Fruit fly (Drosophila melanogaster) whole organism, embryonic: ENCODE data around the gene CG31191.

Experiments
- Adf1 ChIP-seq: fragments of 200-800 bp; sonication (Bioruptor generic); IDR thresholded peaks from 2 replicates; pipeline ENCODE4 v1.3.6; 2022; ENCODE audit warnings: missing biosample characterization, missing genetic modification characterization
- Awh ChIP-seq: fragments of 200-800 bp; sonication (Bioruptor generic); IDR thresholded peaks from 2 replicates; pipeline ENCODE4, ENCODE4 v1.3.6; 2022; ENCODE audit warnings: missing biosample characterization, missing genetic modification characterization
- CG10267 ChIP-seq: fragments of 200-800 bp; sonication (Bioruptor generic); optimal IDR thresholded peaks from 2 replicates; lab custom pipeline; 2018; ENCODE audit warnings: missing biosample characterization, mild to moderate bottlenecking, missing genetic modification characterization, moderate library complexity
- CG10431 ChIP-seq: fragments of 200-800 bp; sonication (Bioruptor generic); optimal IDR thresholded peaks from 3 replicates; lab custom pipeline; 2018; ENCODE audit warnings: missing biosample characterization, mild to moderate bottlenecking, missing genetic modification characterization
- CG11723 ChIP-seq: fragments of 200-800 bp; sonication (Bioruptor generic); optimal IDR thresholded peaks from 2 replicates; lab custom pipeline; 2017; ENCODE audit warnings: missing biosample characterization, mild to moderate bottlenecking, missing genetic modification characterization
- CG13123 ChIP-seq: fragments of 200-800 bp; sonication (Bioruptor generic); optimal IDR thresholded peaks from 2 replicates; lab custom pipeline; 2016; ENCODE audit warnings: missing biosample characterization, missing genetic modification characterization
- CG16863 ChIP-seq: fragments of 200-800 bp; sonication (Bioruptor generic); optimal IDR thresholded peaks from 3 replicates; lab custom pipeline; 2016; ENCODE audit warnings: missing biosample characterization, missing genetic modification characterization
- CG1832 ChIP-seq: fragments of 200-800 bp; sonication (Bioruptor generic); optimal IDR thresholded peaks from 2 replicates; lab custom pipeline; 2017; ENCODE audit warnings: missing biosample characterization, mild to moderate bottlenecking, missing genetic modification characterization, inconsistent platforms
- CG18476 ChIP-seq: fragments of 200-800 bp; sonication (Bioruptor generic); optimal IDR thresholded peaks from 2 replicates; lab custom pipeline; 2016; ENCODE audit warnings: missing biosample characterization, mild to moderate bottlenecking, missing genetic modification characterization
- CG3065 ChIP-seq: fragments of 200-800 bp; sonication (Bioruptor generic); optimal IDR thresholded peaks from 2 replicates; lab custom pipeline; 2016; ENCODE audit warnings: missing biosample characterization, missing genetic modification characterization
- CG34224 ChIP-seq: fragments of 200-800 bp; sonication (Bioruptor generic); IDR thresholded peaks from 3 replicates; pipeline ENCODE4 v1.3.6; 2022; ENCODE audit warnings: missing biosample characterization, missing genetic modification characterization; ENCODE audit not compliant: partially characterized antibody
- CG42726 ChIP-seq: fragments of 200-800 bp; sonication (Bioruptor generic); IDR thresholded peaks from 2 replicates; pipeline ENCODE4 v1.3.6; 2022; ENCODE audit warnings: missing biosample characterization, missing genetic modification characterization; ENCODE audit not compliant: partially characterized antibody
- CG4404 ChIP-seq: fragments of 200-800 bp; sonication (Bioruptor generic); IDR thresholded peaks from 2 replicates; pipeline ENCODE4 v1.3.6; 2022; ENCODE audit warnings: missing biosample characterization, missing genetic modification characterization
- CG4854 ChIP-seq: fragments of 200-800 bp; sonication (Bioruptor generic); optimal IDR thresholded peaks from 2 replicates; lab custom pipeline; 2016; ENCODE audit warnings: missing biosample characterization, missing genetic modification characterization, inconsistent platforms
- CG6791 ChIP-seq: fragments of 200-800 bp; sonication (Bioruptor generic); IDR thresholded peaks from 3 replicates; pipeline ENCODE4 v1.3.6; 2022; ENCODE audit warnings: missing biosample characterization, missing genetic modification characterization; ENCODE audit not compliant: partially characterized antibody
- CG7963 ChIP-seq: fragments of 200-800 bp; sonication (Bioruptor generic); IDR thresholded peaks from 3 replicates; pipeline ENCODE4 v1.3.6; 2022; ENCODE audit warnings: missing biosample characterization, missing genetic modification characterization; ENCODE audit not compliant: partially characterized antibody
- CG8478 ChIP-seq: fragments of >200 bp; optimal IDR thresholded peaks from 2 replicates; lab custom pipeline; 2018
- CG9727 ChIP-seq: fragments of 200-800 bp; sonication (Bioruptor generic); optimal IDR thresholded peaks from 3 replicates; lab custom pipeline; 2017; ENCODE audit warnings: missing biosample characterization, mild to moderate bottlenecking, missing genetic modification characterization
- Eip74EF ChIP-seq, 2 experiments: fragments of 200-800 bp in 1 of 2; fragments of >200 bp in 1 of 2; sonication (Bioruptor generic) in 1 of 2; optimal IDR thresholded peaks; 2 replicates each; lab custom pipeline; 2017 to 2019; ENCODE audit warnings: missing biosample characterization in 2 of 2, missing genetic modification characterization in 2 of 2, mild to moderate bottlenecking in 1 of 2, moderate library complexity in 1 of 2
- Fer1 ChIP-seq: fragments of 200-800 bp; sonication (Bioruptor generic); optimal IDR thresholded peaks from 2 replicates; lab custom pipeline; 2017; ENCODE audit warnings: missing biosample characterization, mild to moderate bottlenecking, missing genetic modification characterization
- Kr ChIP-seq: fragments of 200-800 bp; sonication (Bioruptor generic); optimal IDR thresholded peaks from 2 replicates; lab custom pipeline; 2017; ENCODE audit warnings: missing biosample characterization, mild to moderate bottlenecking, missing genetic modification characterization
- Lpt ChIP-seq: fragments of >200 bp; optimal IDR thresholded peaks from 2 replicates; lab custom pipeline; 2018; ENCODE audit warnings: missing biosample characterization, missing genetic modification characterization
- MESR4 ChIP-seq: fragments of 200-800 bp; sonication (Bioruptor generic); optimal IDR thresholded peaks from 2 replicates; lab custom pipeline; 2018; ENCODE audit warnings: missing biosample characterization, mild to moderate bottlenecking, missing genetic modification characterization, moderate library complexity
- Mrtf ChIP-seq: fragments of 200-800 bp; sonication (Bioruptor generic); IDR thresholded peaks from 3 replicates; pipeline ENCODE4 v1.3.6; 2022; ENCODE audit warnings: missing biosample characterization, missing genetic modification characterization
- Nf-YC ChIP-seq: fragments of 200-800 bp; optimal IDR thresholded peaks from 3 replicates; lab custom pipeline; 2019; ENCODE audit warnings: missing biosample characterization, mild to moderate bottlenecking, missing genetic modification characterization, moderate library complexity
- Opbp ChIP-seq: fragments of 200-800 bp; sonication (Bioruptor generic); IDR thresholded peaks from 3 replicates; pipeline ENCODE4 v1.3.6; 2022; ENCODE audit warnings: missing biosample characterization, missing genetic modification characterization; ENCODE audit not compliant: partially characterized antibody
- PHDP ChIP-seq: fragments of 200-800 bp; sonication (Bioruptor generic); optimal IDR thresholded peaks from 3 replicates; lab custom pipeline; 2018; ENCODE audit warnings: missing biosample characterization, mild to moderate bottlenecking, missing genetic modification characterization, moderate library complexity
- Ravus ChIP-seq: fragments of 200-800 bp; sonication (Bioruptor generic); IDR thresholded peaks from 2 replicates; pipeline ENCODE4 v1.3.6; 2022; ENCODE audit warnings: missing biosample characterization, missing genetic modification characterization
- Scr ChIP-seq: fragments of 200-800 bp; sonication (Bioruptor generic); IDR thresholded peaks from 2 replicates; pipeline ENCODE4 v1.3.6; 2022; ENCODE audit warnings: missing biosample characterization, missing genetic modification characterization; ENCODE audit not compliant: partially characterized antibody
- Sox100B ChIP-seq: fragments of 200-800 bp; sonication (Bioruptor generic); optimal IDR thresholded peaks from 3 replicates; lab custom pipeline; 2018; ENCODE audit warnings: missing biosample characterization, mild to moderate bottlenecking, missing genetic modification characterization
- Sry-β ChIP-seq: fragments of 200-800 bp; sonication (Bioruptor generic); optimal IDR thresholded peaks from 2 replicates; lab custom pipeline; 2018; ENCODE audit warnings: missing biosample characterization, mild to moderate bottlenecking, missing genetic modification characterization, moderate library complexity
- ab ChIP-seq: fragments of 200-800 bp; sonication (Bioruptor generic); optimal IDR thresholded peaks from 2 replicates; lab custom pipeline; 2016; ENCODE audit warnings: missing biosample characterization, missing genetic modification characterization
- amos ChIP-seq: fragments of 200-800 bp; sonication (Bioruptor generic); IDR thresholded peaks from 2 replicates; pipeline ENCODE4 v1.3.6; 2022; ENCODE audit warnings: missing biosample characterization, missing genetic modification characterization; ENCODE audit not compliant: partially characterized antibody
- dati ChIP-seq: fragments of 200-800 bp; sonication (Bioruptor generic); IDR thresholded peaks from 2 replicates; pipeline ENCODE4 v1.3.6; 2022; ENCODE audit warnings: missing biosample characterization, missing genetic modification characterization
- dmrt11E ChIP-seq: fragments of 200-800 bp; sonication (Bioruptor generic); optimal IDR thresholded peaks from 3 replicates; lab custom pipeline; 2018; ENCODE audit warnings: missing biosample characterization, mild to moderate bottlenecking, missing genetic modification characterization, moderate library complexity
- dpn ChIP-seq, 2 experiments: fragments of 200-800 bp; sonication (Bioruptor generic); optimal IDR thresholded peaks; 3 replicates each; lab custom pipeline; 2016; ENCODE audit warnings: missing biosample characterization in 2 of 2, missing genetic modification characterization in 2 of 2
- ewg ChIP-seq: fragments of 200-800 bp; sonication (Bioruptor generic); optimal IDR thresholded peaks from 3 replicates; lab custom pipeline; 2017; ENCODE audit warnings: mild to moderate bottlenecking, missing biosample characterization, missing genetic modification reagents, missing genetic modification characterization
- ftz-f1 ChIP-seq: fragments of 200-800 bp; sonication (Bioruptor generic); optimal IDR thresholded peaks from 2 replicates; lab custom pipeline; 2016; ENCODE audit warnings: missing biosample characterization, missing genetic modification characterization
- fu2 ChIP-seq: fragments of 200-800 bp; sonication (Bioruptor generic); optimal IDR thresholded peaks from 2 replicates; lab custom pipeline; 2016; ENCODE audit warnings: missing biosample characterization, missing genetic modification characterization
- gro ChIP-seq: fragments of 200-800 bp; sonication (Bioruptor generic); optimal IDR thresholded peaks from 2 replicates; lab custom pipeline; 2016; ENCODE audit warnings: missing biosample characterization, missing genetic modification characterization
- gsb-n ChIP-seq: fragments of 200-800 bp; sonication (Bioruptor generic); optimal IDR thresholded peaks from 3 replicates; lab custom pipeline; 2018; ENCODE audit warnings: missing biosample characterization, mild to moderate bottlenecking, missing genetic modification characterization
- kni ChIP-seq: fragments of 200-800 bp; sonication (Bioruptor generic); optimal IDR thresholded peaks from 3 replicates; lab custom pipeline; 2017; ENCODE audit warnings: mild to moderate bottlenecking, missing biosample characterization, missing genetic modification reagents, missing genetic modification characterization
- lmd ChIP-seq: fragments of 200-800 bp; sonication (Bioruptor generic); IDR thresholded peaks from 2 replicates; pipeline ENCODE4 v1.3.6; 2022; ENCODE audit warnings: missing biosample characterization, missing genetic modification characterization
- row ChIP-seq: fragments of 200-800 bp; sonication (Bioruptor generic); IDR thresholded peaks from 3 replicates; pipeline ENCODE4 v1.3.6; 2022; ENCODE audit warnings: missing biosample characterization, missing genetic modification characterization
- run ChIP-seq: fragments of 200-800 bp; sonication (Bioruptor generic); optimal IDR thresholded peaks from 3 replicates; lab custom pipeline; 2018; ENCODE audit warnings: missing biosample characterization, mild to moderate bottlenecking, missing genetic modification characterization
- sc ChIP-seq, 3 experiments: fragments of >200 bp in 2 of 3; fragments of 200-800 bp in 1 of 3; sonication (Bioruptor generic) in 1 of 3; optimal IDR thresholded peaks; 2 replicates in 2 of 3; 3 replicates in 1 of 3; lab custom pipeline; 2017; ENCODE audit warnings: mild to moderate bottlenecking in 1 of 3, missing biosample characterization in 1 of 3, missing genetic modification characterization in 1 of 3, missing genetic modification reagents in 1 of 3
- slp2 ChIP-seq: fragments of 200-800 bp; sonication (Bioruptor generic); optimal IDR thresholded peaks from 2 replicates; lab custom pipeline; 2016; ENCODE audit warnings: missing biosample characterization, missing genetic modification characterization
- trh ChIP-seq: fragments of 200-800 bp; sonication (Bioruptor generic); optimal IDR thresholded peaks from 2 replicates; lab custom pipeline; 2016; ENCODE audit warnings: missing biosample characterization, missing genetic modification characterization
- zen ChIP-seq: fragments of 200-800 bp; sonication (Bioruptor generic); optimal IDR thresholded peaks from 3 replicates; lab custom pipeline; 2018; ENCODE audit warnings: missing biosample characterization, mild to moderate bottlenecking, missing genetic modification characterization, moderate library complexity
- zf30C ChIP-seq: fragments of 200-800 bp; sonication (Bioruptor generic); optimal IDR thresholded peaks from 3 replicates; lab custom pipeline; 2018; ENCODE audit warnings: missing biosample characterization, mild to moderate bottlenecking, missing genetic modification characterization

Gene CG31191

dm6 chr3R:20890505-20890904 lies 54.8 kb downstream of the CG31191 start:
- TF ChIP-seq MESR4 (GFP tag; lab: Kevin White, UChicago) (no peak), CG13123 (GFP tag; lab: Kevin White, UChicago) (no peak), CG4854 (GFP tag; lab: Kevin White, UChicago) (no peak), dmrt11E (no peak), CG34224 (no peak), gro (GFP tag; lab: Kevin White, UChicago) (no peak), Sox100B (no peak), row (no peak), PHDP (no peak), sc (optimal IDR thresholded peaks at IDR 0.05; lab: Kevin White, UChicago) (no peak), sc (GFP tag; optimal IDR thresholded peaks at IDR 0.05; lab: Kevin White, UChicago) (no peak), CG3065 (no peak), CG8478 (lab: Kevin White, UChicago) (no peak), Awh (GFP tag; lab: Robert Waterston, UW) (no peak), Lpt (GFP tag; lab: Kevin White, UChicago) (no peak), ewg (GFP tag; lab: Kevin White, UChicago) (peak; percentile 67), CG9727 (no peak), run (tag; lab: Kevin White, UChicago) (no peak), dpn (GFP tag; optimal IDR thresholded peaks at IDR 0.05; lab: Kevin White, UChicago) (no peak), gsb-n (no peak), slp2 (GFP tag; lab: Kevin White, UChicago) (no peak), CG4404 (no peak), ab (GFP tag; lab: Kevin White, UChicago) (no peak), Eip74EF (GFP tag; optimal IDR thresholded peaks at IDR 0.05; lab: Kevin White, UChicago) (no peak), zf30C (GFP tag; lab: Kevin White, UChicago) (no peak), Mrtf (no peak), Ravus (GFP tag; lab: Robert Waterston, UW) (no peak), ftz-f1 (GFP tag; lab: Kevin White, UChicago) (no peak), amos (GFP tag; lab: Robert Waterston, UW) (peak; percentile 60; the same call in 1 of the 2 replicates), Kr (GFP tag; lab: Kevin White, UChicago) (no peak), CG10431 (no peak), Opbp (peak; percentile 47; the same call in 1 of the 3 replicates), dati (GFP tag; lab: Robert Waterston, UW) (no peak), CG42726 (GFP tag; lab: Robert Waterston, UW) (peak; percentile 21; the same call in 1 of the 2 replicates), zen (no peak), CG1832 (GFP tag; lab: Kevin White, UChicago) (no peak), CG16863 (GFP tag; lab: Kevin White, UChicago) (no peak), kni (GFP tag; lab: Kevin White, UChicago) (no peak), Nf-YC (tag; lab: Kevin White, UChicago) (no peak), Scr (GFP tag; lab: Robert Waterston, UW) (0 out of 2 replicates have a peak, but pooled peaks have one; percentile 53), CG6791 (peak; percentile 75; the same call in 2 of the 3 replicates), trh (GFP tag; lab: Kevin White, UChicago) (no peak), Adf1 (GFP tag; lab: Robert Waterston, UW) (no peak), Sry-β (GFP tag; lab: Kevin White, UChicago) (no peak), fu2 (GFP tag; lab: Kevin White, UChicago) (no peak), Fer1 (GFP tag; lab: Kevin White, UChicago) (no peak), CG18476 (GFP tag; lab: Kevin White, UChicago) (no peak), CG7963 (0 out of 3 replicates have a peak, but pooled peaks have one; percentile 7), CG10267 (tag; lab: Kevin White, UChicago) (no peak), CG11723 (GFP tag; lab: Kevin White, UChicago) (no peak), lmd (GFP tag; lab: Robert Waterston, UW) (no peak)
